Fruit fly (Drosophila melanogaster): ENCODE measurements around the gene ScsbetaA.

The ScsbetaA gene

DNA sequence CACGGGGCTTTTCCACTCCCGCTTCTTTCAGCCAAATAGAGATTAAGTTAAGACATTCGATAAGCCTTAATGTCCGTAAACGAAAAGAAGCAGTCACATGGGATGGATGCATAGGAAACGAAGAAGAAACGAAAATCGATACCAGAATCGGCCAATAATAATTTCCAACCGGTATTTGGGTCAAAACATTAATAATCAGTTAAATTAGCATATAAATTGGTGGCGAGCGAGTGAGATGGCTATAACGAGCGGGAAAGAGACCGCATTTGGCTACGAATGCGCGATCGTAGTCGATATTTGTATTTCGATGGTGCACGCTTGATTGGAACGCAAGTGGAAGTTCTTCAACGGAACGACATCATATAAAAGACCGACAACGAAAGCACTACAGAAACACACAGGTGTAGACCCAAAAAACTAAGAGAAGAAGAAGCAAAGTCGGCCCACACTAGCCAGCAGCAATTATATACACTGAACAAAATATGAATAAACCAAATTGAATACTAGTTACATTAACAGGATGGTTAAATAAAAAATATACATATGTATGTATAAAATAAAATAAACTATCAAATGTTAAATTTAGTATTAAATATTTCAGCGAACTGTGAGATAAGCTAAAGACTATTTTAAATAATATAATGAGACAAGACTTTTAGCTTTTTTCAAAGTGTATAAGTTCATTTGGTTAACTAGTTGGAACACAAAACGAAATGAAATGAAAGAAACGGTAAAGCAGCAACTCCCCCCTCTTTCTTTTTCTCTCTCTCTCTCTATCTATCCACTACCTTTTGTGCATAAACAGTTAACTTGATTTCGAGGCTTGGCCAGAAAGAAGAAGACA is 16.2 kb downstream of the ScsbetaA start (continued):
- TF ChIP-seq Max (GFP tag; optimal IDR thresholded peaks at IDR 0.05) (no peak), CG18764 (GFP tag; optimal IDR thresholded peaks at IDR 0.05) (peak; percentile 21), CG16779 (GFP tag; IDR thresholded peaks at IDR 0.05) (no peak), dati (GFP tag; IDR thresholded peaks at IDR 0.05) (no peak), ewg (GFP tag; optimal IDR thresholded peaks at IDR 0.05) (peak; percentile 30), Oaz (GFP tag; IDR thresholded peaks at IDR 0.05) (no peak), dm (GFP tag; optimal IDR thresholded peaks at IDR 0.05) (no peak), stc (GFP tag; IDR thresholded peaks at IDR 0.05) (no peak; the same call in 1 of the 2 replicates), Optix (GFP tag; IDR thresholded peaks at IDR 0.05) (no peak), shn (GFP tag; optimal IDR thresholded peaks at IDR 0.05) (no peak), CG18599 (GFP tag; optimal IDR thresholded peaks at IDR 0.05) (peak; percentile 19), CG13624 (GFP tag; optimal IDR thresholded peaks at IDR 0.05) (no peak), NC2α (GFP tag; optimal IDR thresholded peaks at IDR 0.05) (no peak), dmrt11E (tag; optimal IDR thresholded peaks at IDR 0.05) (peak; percentile 79), Eip74EF (GFP tag; optimal IDR thresholded peaks at IDR 0.05) (no peak), CG10431 (GFP tag; optimal IDR thresholded peaks at IDR 0.05) (no peak), E2f2 (GFP tag; IDR thresholded peaks at IDR 0.05) (peak; percentile 28; the same call in 1 of the 2 replicates), pan (optimal IDR thresholded peaks at IDR 0.05) (no peak), pan (GFP tag; optimal IDR thresholded peaks at IDR 0.05 in 1 of 2, IDR thresholded peaks at IDR 0.05 in 1 of 2) (no peak), row (GFP tag; IDR thresholded peaks at IDR 0.05) (peak; percentile 37; the same call in 1 of the 3 replicates), gfzf (GFP tag; optimal IDR thresholded peaks at IDR 0.05) (no peak), CG10654 (GFP tag; optimal IDR thresholded peaks at IDR 0.05) (peak; percentile 36), Hey (tag; optimal IDR thresholded peaks at IDR 0.05) (no peak), sim (GFP tag; IDR thresholded peaks at IDR 0.05) (no peak), zen2 (GFP tag; IDR thresholded peaks at IDR 0.05; ENCODE audit: partially characterized antibody) (no peak), CG8281 (tag; optimal IDR thresholded peaks at IDR 0.05) (peak; percentile 14), fd96Cb (tag; optimal IDR thresholded peaks at IDR 0.05) (peak; percentile 75), CG7839 (tag; optimal IDR thresholded peaks at IDR 0.05) (peak; percentile 75), CG12769 (tag; optimal IDR thresholded peaks at IDR 0.05) (peak; percentile 73), HLH3B (GFP tag; IDR thresholded peaks at IDR 0.05) (peak; percentile 56), CG3163 (GFP tag; optimal IDR thresholded peaks at IDR 0.05) (no peak), CG8944 (GFP tag; optimal IDR thresholded peaks at IDR 0.05) (no peak), CTCF (GFP tag; optimal IDR thresholded peaks at IDR 0.05) (no peak), slp2 (GFP tag; optimal IDR thresholded peaks at IDR 0.05) (no peak), Trl (optimal IDR thresholded peaks at IDR 0.05) (no peak), Trl (GFP tag; optimal IDR thresholded peaks at IDR 0.05) (no peak), Side (GFP tag; optimal IDR thresholded peaks at IDR 0.05) (no peak), Fer3 (tag; optimal IDR thresholded peaks at IDR 0.05) (peak; percentile 4), CG15601 (tag; optimal IDR thresholded peaks at IDR 0.05) (peak; percentile 77), psq (GFP tag; optimal IDR thresholded peaks at IDR 0.05) (peak; percentile 62), CG10543 (GFP tag; optimal IDR thresholded peaks at IDR 0.05) (no peak), grau (tag; optimal IDR thresholded peaks at IDR 0.05) (peak; percentile 70), B-H2 (GFP tag; optimal IDR thresholded peaks at IDR 0.05) (no peak), Hmr (GFP tag; optimal IDR thresholded peaks at IDR 0.05) (no peak), CoRest (tag; optimal IDR thresholded peaks at IDR 0.05) (peak; percentile 66), Vsx1 (GFP tag; optimal IDR thresholded peaks at IDR 0.05) (peak; percentile 3), her (GFP tag; optimal IDR thresholded peaks at IDR 0.05) (no peak), CG7745 (tag; optimal IDR thresholded peaks at IDR 0.05) (no peak), CG34376 (GFP tag; optimal IDR thresholded peaks at IDR 0.05) (no peak), usp (GFP tag; optimal IDR thresholded peaks at IDR 0.05) (no peak)
